Worm (Caenorhabditis elegans): ENCODE data around the gene srbc-34.

- TF ChIP-seq snpc-4 (tag; optimal IDR thresholded peaks at IDR 0.05) = no peak
- TF ChIP-seq nhr-41 (GFP tag; IDR thresholded peaks at IDR 0.05) = no peak
- TF ChIP-seq aly-2 (tag; optimal IDR thresholded peaks at IDR 0.05) = no peak
- TF ChIP-seq skn-1 (tag; optimal IDR thresholded peaks at IDR 0.05) = no peak
- TF ChIP-seq mxl-3 (GFP tag; optimal IDR thresholded peaks at IDR 0.05) = no peak
- TF ChIP-seq ceh-32 (tag; optimal IDR thresholded peaks at IDR 0.05; ENCODE audit: poor library complexity) = no peak
- TF ChIP-seq egl-27 (tag; optimal IDR thresholded peaks at IDR 0.05) = no peak
- TF ChIP-seq nhr-237 (tag; optimal IDR thresholded peaks at IDR 0.05) = no peak
- TF ChIP-seq lir-3 (tag; optimal IDR thresholded peaks at IDR 0.05) = no peak
- no peak for TF ChIP-seq fkh-10 (GFP tag; optimal IDR thresholded peaks at IDR 0.05)
Observed at ce11 chrV:20161781-20162289, 44.3 kb upstream of the srbc-34 start.
